Fruit fly (Drosophila melanogaster): Measurements from ENCODE around the gene rump.

- peak; percentile 94 for TF ChIP-seq Hr96 (GFP tag; optimal IDR thresholded peaks at IDR 0.05)
- TF ChIP-seq Mnt (GFP tag; optimal IDR thresholded peaks at IDR 0.05): peak; percentile 81
- peak; percentile 50 for TF ChIP-seq tj (GFP tag; optimal IDR thresholded peaks at IDR 0.05)
- TF ChIP-seq ovo (GFP tag; optimal IDR thresholded peaks at IDR 0.05): no peak
- peak; percentile 92 for TF ChIP-seq CG33017 (tag; optimal IDR thresholded peaks at IDR 0.05)
- no peak for TF ChIP-seq CG5204 (GFP tag; optimal IDR thresholded peaks at IDR 0.05)
- peak; percentile 91 for TF ChIP-seq kay (GFP tag; ENCODE audit: borderline replicate concordance)
- TF ChIP-seq Clk (GFP tag; optimal IDR thresholded peaks at IDR 0.05): peak; percentile 90
- peak; percentile 86 for TF ChIP-seq CG14711 (tag; optimal IDR thresholded peaks at IDR 0.05)
- TF ChIP-seq cic (GFP tag; optimal IDR thresholded peaks at IDR 0.05): peak; percentile 83
Measured at dm6 chr3R:9527907-9528842, 18.1 kb upstream of the rump start.
